Worm (Caenorhabditis elegans) whole organism, L1 larva: ENCODE measurements around the gene twk-9.

Experiments
- C04F5.9 ChIP-seq: sonication (generic microtip); optimal IDR thresholded peaks from 2 replicates; lab custom pipeline; 2016; ENCODE audit warnings: missing genetic modification characterization, missing compliant biosample characterization
- C16A3.4 ChIP-seq: fragments of 150-350 bp; optimal IDR thresholded peaks from 2 replicates; lab custom pipeline; 2014; ENCODE audit warnings: missing biosample characterization, missing genetic modification characterization
- C34B4.2 ChIP-seq: sonication (generic microtip); optimal IDR thresholded peaks from 2 replicates; lab custom pipeline; 2017; ENCODE audit warnings: mild to moderate bottlenecking, missing genetic modification characterization, missing compliant biosample characterization
- Y116A8C.19 ChIP-seq: sonication (generic microtip); optimal IDR thresholded peaks from 2 replicates; lab custom pipeline; 2016; ENCODE audit warnings: missing compliant biosample characterization, missing genetic modification characterization, borderline replicate concordance
- aly-2 ChIP-seq: fragments of 150-350 bp; optimal IDR thresholded peaks from 2 replicates; lab custom pipeline; 2014; ENCODE audit warnings: missing biosample characterization, missing genetic modification characterization
- ama-1 ChIP-seq: fragments of 150-350 bp; optimal IDR thresholded peaks from 2 replicates; lab custom pipeline; 2014
- blmp-1 ChIP-seq: fragments of 150-350 bp; optimal IDR thresholded peaks from 2 replicates; lab custom pipeline; 2014; ENCODE audit warnings: missing biosample characterization, missing genetic modification characterization
- ceh-63 ChIP-seq: fragments of 200-800 bp; sonication (Bioruptor generic); optimal IDR thresholded peaks from 2 replicates; lab custom pipeline; 2018; ENCODE audit warnings: mild to moderate bottlenecking, missing genetic modification characterization, missing compliant biosample characterization
- ceh-8 ChIP-seq: fragments of 200-800 bp; sonication (Bioruptor generic); optimal IDR thresholded peaks from 2 replicates; lab custom pipeline; 2018; ENCODE audit warnings: mild to moderate bottlenecking, missing genetic modification characterization, moderate library complexity, missing compliant biosample characterization
- ceh-88 ChIP-seq: fragments of 200-800 bp; sonication (Bioruptor generic); IDR thresholded peaks from 2 replicates; pipeline ENCODE4 v1.3.6; 2022; ENCODE audit warnings: missing genetic modification characterization, missing compliant biosample characterization
- ces-1 ChIP-seq: fragments of 150-350 bp; optimal IDR thresholded peaks from 2 replicates; lab custom pipeline; 2014; ENCODE audit warnings: missing biosample characterization, missing genetic modification reagents, missing genetic modification characterization
- dsc-1 ChIP-seq: sonication (generic microtip); optimal IDR thresholded peaks from 2 replicates; lab custom pipeline; 2016; ENCODE audit warnings: mild to moderate bottlenecking, missing genetic modification characterization, missing compliant biosample characterization
- efl-1 ChIP-seq, 4 experiments: fragments of 150-350 bp; optimal IDR thresholded peaks in 3 of 4; peaks in 1 of 4; 1 replicate in 1 of 4; 2 replicates in 3 of 4; lab custom pipeline; 2014; ENCODE audit warnings: missing biosample characterization in 2 of 4, missing genetic modification characterization in 2 of 4, missing genetic modification reagents in 2 of 4
- efl-3 ChIP-seq: fragments of 200-800 bp; sonication (Bioruptor generic); optimal IDR thresholded peaks from 2 replicates; lab custom pipeline; 2018; ENCODE audit warnings: mild to moderate bottlenecking, missing genetic modification characterization, missing compliant biosample characterization
- egl-13 ChIP-seq: sonication (generic microtip); optimal IDR thresholded peaks from 2 replicates; lab custom pipeline; 2016; ENCODE audit warnings: missing genotype, missing genetic modification reagents, missing genetic modification characterization, missing compliant biosample characterization
- elt-2 ChIP-seq: sonication (generic microtip); optimal IDR thresholded peaks from 2 replicates; lab custom pipeline; 2016; ENCODE audit warnings: missing genetic modification characterization, mild to moderate bottlenecking, inconsistent platforms, missing compliant biosample characterization, missing genetic modification reagents
- elt-3 ChIP-seq, 6 experiments: fragments of 150-350 bp in 1 of 6; sonication (generic microtip); optimal IDR thresholded peaks; 2 replicates each; lab custom pipeline; 2017 to 2018; ENCODE audit warnings: missing biosample characterization in 6 of 6, missing genetic modification characterization in 6 of 6, inconsistent platforms in 1 of 6
- ets-5 ChIP-seq: fragments of 200-800 bp; sonication (Bioruptor generic); IDR thresholded peaks from 2 replicates; pipeline ENCODE4 v1.3.6; 2022; ENCODE audit warnings: missing genetic modification characterization, missing compliant biosample characterization
- fkh-10 ChIP-seq: sonication (generic microtip); optimal IDR thresholded peaks from 2 replicates; lab custom pipeline; 2017; ENCODE audit warnings: missing biosample characterization, missing genetic modification reagents, missing genetic modification characterization
- grh-1 ChIP-seq: fragments of 200-800 bp; sonication (Bioruptor generic); IDR thresholded peaks from 2 replicates; pipeline ENCODE4 v1.3.6; 2022; ENCODE audit warnings: missing genetic modification reagents, missing genetic modification characterization, missing compliant biosample characterization
- hlh-17 ChIP-seq: fragments of 200-800 bp; sonication (Bioruptor generic); optimal IDR thresholded peaks from 2 replicates; lab custom pipeline; 2018; ENCODE audit warnings: missing genetic modification characterization, mild to moderate bottlenecking, missing compliant biosample characterization, moderate library complexity, borderline replicate concordance
- irx-1 ChIP-seq: sonication (generic microtip); optimal IDR thresholded peaks from 2 replicates; lab custom pipeline; 2016; ENCODE audit warnings: missing genetic modification characterization, missing compliant biosample characterization
- isw-1 ChIP-seq: fragments of 200-800 bp; sonication (Bioruptor generic); IDR thresholded peaks from 2 replicates; pipeline ENCODE4 v1.3.6; 2022; ENCODE audit warnings: missing genetic modification characterization, missing compliant biosample characterization
- lin-13 ChIP-seq: fragments of 150-350 bp; optimal IDR thresholded peaks from 2 replicates; lab custom pipeline; 2014; ENCODE audit warnings: missing biosample characterization, missing genetic modification reagents, missing genetic modification characterization
- lin-14 ChIP-seq: fragments of 200-800 bp; sonication (Bioruptor generic); optimal IDR thresholded peaks from 2 replicates; lab custom pipeline; 2018; ENCODE audit warnings: mild to moderate bottlenecking, missing genetic modification characterization, moderate library complexity, missing compliant biosample characterization
- lin-15B ChIP-seq: fragments of 150-350 bp; sonication (generic microtip); optimal IDR thresholded peaks from 3 replicates; lab custom pipeline; 2014; ENCODE audit warnings: missing biosample characterization, missing genetic modification characterization
- lir-3 ChIP-seq: sonication (generic microtip); optimal IDR thresholded peaks from 2 replicates; lab custom pipeline; 2016; ENCODE audit warnings: mild to moderate bottlenecking, missing genetic modification characterization, moderate library complexity, missing compliant biosample characterization; ENCODE audit not compliant: poor library complexity
- lsy-2 ChIP-seq, 2 experiments: fragments of 150-350 bp; optimal IDR thresholded peaks; 2 replicates each; lab custom pipeline; 2014; ENCODE audit warnings: missing biosample characterization in 2 of 2, missing genetic modification characterization in 2 of 2
- nhr-11 ChIP-seq: fragments of 150-350 bp; optimal IDR thresholded peaks from 2 replicates; lab custom pipeline; 2014; ENCODE audit warnings: missing biosample characterization, missing genetic modification characterization
- nhr-28 ChIP-seq: fragments of 150-350 bp; optimal IDR thresholded peaks from 2 replicates; lab custom pipeline; 2014; ENCODE audit warnings: missing biosample characterization, missing genetic modification characterization
- nhr-47 ChIP-seq: sonication (generic microtip); optimal IDR thresholded peaks from 2 replicates; lab custom pipeline; 2016; ENCODE audit warnings: mild to moderate bottlenecking, missing genetic modification characterization, moderate library complexity, missing compliant biosample characterization
- nhr-71 ChIP-seq: sonication (generic microtip); optimal IDR thresholded peaks from 2 replicates; lab custom pipeline; 2016; ENCODE audit warnings: mild to moderate bottlenecking, missing genetic modification characterization, moderate library complexity, missing compliant biosample characterization
- nhr-85 ChIP-seq: sonication (generic microtip); peaks from one replicate; lab custom pipeline; 2016; ENCODE audit warnings: missing genetic modification characterization, inconsistent platforms, missing compliant biosample characterization
- pax-3 ChIP-seq: fragments of 200-800 bp; sonication (Bioruptor generic); optimal IDR thresholded peaks from 2 replicates; lab custom pipeline; 2018; ENCODE audit warnings: mild to moderate bottlenecking, missing genetic modification characterization, moderate library complexity, missing compliant biosample characterization
- pqm-1 ChIP-seq: sonication (generic microtip); optimal IDR thresholded peaks from 3 replicates; lab custom pipeline; 2017; ENCODE audit warnings: missing biosample characterization, missing genetic modification characterization
- rnt-1 ChIP-seq: sonication (generic microtip); optimal IDR thresholded peaks from 2 replicates; lab custom pipeline; 2016; ENCODE audit warnings: mild to moderate bottlenecking, missing genetic modification characterization, moderate library complexity, missing compliant biosample characterization
- snu-23 ChIP-seq: sonication (generic microtip); optimal IDR thresholded peaks from 2 replicates; lab custom pipeline; 2016; ENCODE audit warnings: missing genetic modification characterization, missing compliant biosample characterization
- sox-4 ChIP-seq: sonication (generic microtip); optimal IDR thresholded peaks from 2 replicates; lab custom pipeline; 2016; ENCODE audit warnings: missing genetic modification characterization, missing compliant biosample characterization
- sptf-1 ChIP-seq: fragments of 150-350 bp; optimal IDR thresholded peaks from 2 replicates; lab custom pipeline; 2014; ENCODE audit warnings: missing biosample characterization, missing genetic modification characterization
- sup-37 ChIP-seq: fragments of 200-800 bp; sonication (Bioruptor generic); optimal IDR thresholded peaks from 2 replicates; lab custom pipeline; 2018; ENCODE audit warnings: mild to moderate bottlenecking, missing genetic modification characterization, missing compliant biosample characterization
- swsn-7 ChIP-seq: sonication (generic microtip); optimal IDR thresholded peaks from 2 replicates; lab custom pipeline; 2016; ENCODE audit warnings: missing genetic modification characterization, missing compliant biosample characterization
- tlp-1 ChIP-seq: fragments of 150-350 bp; optimal IDR thresholded peaks from 2 replicates; lab custom pipeline; 2014; ENCODE audit warnings: missing biosample characterization, missing genetic modification characterization
- unc-130 ChIP-seq: fragments of 150-350 bp; optimal IDR thresholded peaks from 2 replicates; lab custom pipeline; 2017; ENCODE audit warnings: missing biosample characterization, missing genetic modification characterization, inconsistent platforms
- unc-30 ChIP-seq: sonication (generic microtip); optimal IDR thresholded peaks from 2 replicates; lab custom pipeline; 2017; ENCODE audit warnings: missing biosample characterization, missing genetic modification characterization
- unc-62 ChIP-seq: fragments of 150-350 bp; optimal IDR thresholded peaks from 2 replicates; lab custom pipeline; 2014; ENCODE audit warnings: missing biosample characterization, missing genetic modification reagents, missing genetic modification characterization
- vab-15 ChIP-seq: sonication (generic microtip); optimal IDR thresholded peaks from 2 replicates; lab custom pipeline; 2017; ENCODE audit warnings: missing genotype, mild to moderate bottlenecking, missing genetic modification characterization, missing compliant biosample characterization
- xbp-1 ChIP-seq: sonication (generic microtip); optimal IDR thresholded peaks from 2 replicates; lab custom pipeline; 2016; ENCODE audit warnings: missing genetic modification characterization, missing compliant biosample characterization
- zag-1 ChIP-seq: fragments of 150-350 bp; optimal IDR thresholded peaks from 2 replicates; lab custom pipeline; 2014; ENCODE audit warnings: missing biosample characterization, missing genetic modification characterization

The twk-9 gene

DNA sequence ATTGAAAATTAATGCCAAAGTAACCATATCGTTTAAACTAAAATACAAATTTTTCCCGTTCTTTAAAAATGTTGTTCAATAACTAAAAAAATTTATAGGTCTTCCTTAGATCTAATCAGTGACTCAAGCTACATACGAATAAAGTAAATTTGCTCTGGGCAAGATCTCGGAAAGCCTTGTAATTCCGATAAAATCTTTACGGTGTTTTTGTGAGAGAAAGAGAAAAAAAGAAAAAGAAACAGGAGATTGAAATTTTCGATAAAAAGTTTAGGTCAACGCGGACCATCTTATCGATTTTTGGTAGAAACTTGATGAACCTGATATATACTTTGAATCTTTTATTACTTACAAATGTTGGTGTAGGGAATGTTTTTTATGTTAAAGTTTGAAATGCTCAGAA, 30.2 kb downstream of the twk-9 start:
- TF ChIP-seq nhr-85 (tag; lab: Kevin White, UChicago) (peak; percentile 79), lin-14 (GFP tag; lab: Kevin White, UChicago) (no peak), tlp-1 (tag; lab: Kevin White, UChicago) (no peak)

DNA sequence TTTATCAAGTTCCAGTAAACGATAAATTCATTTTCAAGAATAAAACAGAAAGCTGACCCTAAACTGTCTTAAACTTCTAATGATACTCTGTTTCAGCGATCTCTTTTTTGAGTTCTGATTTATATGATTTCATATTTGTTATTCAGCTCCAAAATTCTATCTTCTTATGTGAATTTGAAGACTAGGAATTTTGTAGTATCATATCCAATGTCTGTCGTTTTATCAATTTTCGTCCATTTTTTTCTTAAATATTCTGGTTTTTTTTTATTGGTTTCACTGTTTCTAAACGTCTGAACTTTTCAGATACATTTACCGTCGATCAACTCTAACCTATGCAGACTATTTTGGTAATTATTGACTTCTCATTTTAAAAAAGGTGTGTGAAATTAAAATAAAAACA, 32.0 kb downstream of the twk-9 start, which contains the start of the genes nhr-138 and C28D4.18:
nhr-138 (plus strand) TSS at position 304 of the 400 bp plus-strand sequence.
C28D4.18 (plus strand) TSS at position 333 of the 400 bp plus-strand sequence.
- TF ChIP-seq sox-4 (tag; lab: Kevin White, UChicago) (no peak), grh-1 (GFP tag; lab: Robert Waterston, UW) (no peak)

DNA sequence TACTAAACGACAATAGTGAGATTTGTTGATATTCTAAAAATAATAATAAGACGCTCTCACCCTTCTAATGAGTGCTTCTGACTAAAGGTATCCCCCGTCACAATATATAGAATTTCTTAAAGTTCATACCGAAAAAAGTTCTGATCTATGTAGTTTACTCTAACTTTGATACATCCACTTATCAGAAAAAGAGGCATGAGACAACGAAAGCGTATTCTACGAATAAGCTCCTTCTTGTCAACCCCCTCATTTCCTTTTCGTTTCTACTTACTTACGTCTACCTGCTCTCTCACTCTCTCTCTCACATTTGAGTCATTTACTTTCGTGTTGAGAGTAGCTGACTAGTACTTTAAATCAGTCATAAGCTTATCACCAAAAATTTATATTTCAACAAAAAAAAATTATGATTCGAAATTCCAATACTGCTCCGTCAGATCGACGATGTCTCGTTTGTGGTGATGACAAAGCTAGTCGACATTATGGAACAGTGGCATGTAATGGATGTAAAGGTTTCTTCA, 32.6 kb downstream of the twk-9 start:
- TF ChIP-seq fkh-10 (GFP tag; lab: Kevin White, UChicago): no peak
- TF ChIP-seq dsc-1 (tag; lab: Kevin White, UChicago): peak; percentile 69
- no peak for TF ChIP-seq unc-130 (tag; lab: Kevin White, UChicago)
- peak; percentile 14 for TF ChIP-seq swsn-7 (tag; lab: Kevin White, UChicago)
- TF ChIP-seq nhr-11: no peak
- peak; percentile 54 for TF ChIP-seq pax-3 (tag; lab: Kevin White, UChicago)
- no peak for TF ChIP-seq hlh-17 (GFP tag; lab: Kevin White, UChicago)
- no peak for TF ChIP-seq egl-13 (tag; lab: Kevin White, UChicago)
- TF ChIP-seq ceh-88 (GFP tag; lab: Robert Waterston, UW): no peak
- no peak for TF ChIP-seq lin-13 (GFP tag; lab: Kevin White, UChicago)
- TF ChIP-seq irx-1 (tag; lab: Kevin White, UChicago): no peak
- TF ChIP-seq zag-1 (tag; lab: Kevin White, UChicago): no peak
- TF ChIP-seq snu-23 (GFP tag; lab: Kevin White, UChicago): no peak
- no peak for TF ChIP-seq C34B4.2
- no peak for TF ChIP-seq nhr-85 (tag; lab: Kevin White, UChicago)
- no peak for TF ChIP-seq unc-30
- peak; percentile 29 for TF ChIP-seq lin-14 (GFP tag; lab: Kevin White, UChicago)
- no peak for TF ChIP-seq ces-1
- no peak for TF ChIP-seq ama-1 (lab: Kevin White, UChicago)
- TF ChIP-seq xbp-1 (tag; lab: Kevin White, UChicago): no peak
- no peak for TF ChIP-seq pqm-1
- no peak for TF ChIP-seq sup-37
- TF ChIP-seq nhr-71 (tag; lab: Kevin White, UChicago): peak; percentile 84
- no peak for TF ChIP-seq elt-3 (tag; optimal IDR thresholded peaks at IDR 0.05; lab: Kevin White, UChicago)
- no peak for TF ChIP-seq isw-1
- TF ChIP-seq efl-1 (optimal IDR thresholded peaks at IDR 0.05; lab: Kevin White, UChicago): no peak
- TF ChIP-seq efl-1 (GFP tag; optimal IDR thresholded peaks at IDR 0.05 in 1 of 2; lab: Kevin White, UChicago): no peak
- TF ChIP-seq C16A3.4 (tag; lab: Kevin White, UChicago): no peak
- no peak for TF ChIP-seq elt-2 (tag; lab: Kevin White, UChicago)
- no peak for TF ChIP-seq unc-62 (GFP tag; lab: Kevin White, UChicago)
- no peak for TF ChIP-seq ets-5
- no peak for TF ChIP-seq lir-3 (tag; lab: Kevin White, UChicago)
- TF ChIP-seq nhr-28 (tag; lab: Kevin White, UChicago): no peak
- TF ChIP-seq lsy-2 (tag; optimal IDR thresholded peaks at IDR 0.05; lab: Kevin White, UChicago): peak in 1 of 2 experiments; percentile 15
- TF ChIP-seq blmp-1 (tag; lab: Kevin White, UChicago): no peak
- TF ChIP-seq C04F5.9 (tag; lab: Kevin White, UChicago): no peak
- TF ChIP-seq sox-4 (tag; lab: Kevin White, UChicago): peak; percentile 9
- peak; percentile 57 for TF ChIP-seq nhr-47 (tag; lab: Kevin White, UChicago)
- no peak for TF ChIP-seq vab-15
- TF ChIP-seq ceh-63 (GFP tag; lab: Kevin White, UChicago): no peak
- TF ChIP-seq lin-15B: no peak
- no peak for TF ChIP-seq rnt-1 (tag; lab: Kevin White, UChicago)
- no peak for TF ChIP-seq ceh-8 (GFP tag; lab: Kevin White, UChicago)
- TF ChIP-seq efl-3 (GFP tag; lab: Kevin White, UChicago): no peak
- TF ChIP-seq sptf-1 (tag; lab: Kevin White, UChicago): no peak
- TF ChIP-seq Y116A8C.19 (tag; lab: Kevin White, UChicago): no peak
- TF ChIP-seq aly-2: no peak
- no peak for TF ChIP-seq tlp-1 (tag; lab: Kevin White, UChicago)
